Fruit fly (Drosophila melanogaster) whole organism, embryonic: ENCODE data around the gene Acf.

Experiments
- Bdp1 ChIP-seq: fragments of 200-800 bp; sonication (Bioruptor generic); optimal IDR thresholded peaks from 3 replicates; lab custom pipeline; 2016; ENCODE audit warnings: missing biosample characterization, missing genetic modification characterization
- CG11247 ChIP-seq: fragments of 200-800 bp; sonication (Bioruptor generic); IDR thresholded peaks from 2 replicates; pipeline ENCODE4 v1.3.6; 2022; ENCODE audit warnings: missing biosample characterization, missing genetic modification characterization
- CG11560 ChIP-seq: fragments of 200-800 bp; sonication (Bioruptor generic); IDR thresholded peaks from 3 replicates; pipeline ENCODE4 v1.3.6; 2022; ENCODE audit warnings: missing biosample characterization, missing genetic modification characterization
- CG12155 ChIP-seq: fragments of 200-800 bp; sonication (Bioruptor generic); optimal IDR thresholded peaks from 3 replicates; lab custom pipeline; 2016; ENCODE audit warnings: missing biosample characterization, missing genetic modification characterization
- CG13894 ChIP-seq: fragments of 200-800 bp; sonication (Bioruptor generic); optimal IDR thresholded peaks from 3 replicates; lab custom pipeline; 2018; ENCODE audit warnings: missing biosample characterization, mild to moderate bottlenecking, missing genetic modification characterization, moderate library complexity
- CG1602 ChIP-seq: fragments of 200-800 bp; sonication (Bioruptor generic); optimal IDR thresholded peaks from 3 replicates; lab custom pipeline; 2016; ENCODE audit warnings: missing biosample characterization, missing genetic modification characterization
- CG3281 ChIP-seq: fragments of 200-800 bp; sonication (Bioruptor generic); optimal IDR thresholded peaks from 3 replicates; lab custom pipeline; 2017; ENCODE audit warnings: missing biosample characterization, mild to moderate bottlenecking, missing genetic modification characterization
- CG42726 ChIP-seq: fragments of 200-800 bp; sonication (Bioruptor generic); IDR thresholded peaks from 2 replicates; pipeline ENCODE4 v1.3.6; 2022; ENCODE audit warnings: missing biosample characterization, missing genetic modification characterization; ENCODE audit not compliant: partially characterized antibody
- CG5180 ChIP-seq: fragments of 200-800 bp; sonication (Bioruptor generic); optimal IDR thresholded peaks from 3 replicates; lab custom pipeline; 2017; ENCODE audit warnings: missing biosample characterization, missing genetic modification characterization, mild to moderate bottlenecking, moderate library complexity, missing genetic modification reagents
- CG6683 ChIP-seq: fragments of 200-800 bp; sonication (Bioruptor generic); optimal IDR thresholded peaks from 2 replicates; lab custom pipeline; 2017; ENCODE audit warnings: missing biosample characterization, mild to moderate bottlenecking, missing genetic modification characterization, missing genetic modification reagents
- CG7271 ChIP-seq: fragments of 200-800 bp; sonication (Bioruptor generic); optimal IDR thresholded peaks from 2 replicates; lab custom pipeline; 2018; ENCODE audit warnings: missing biosample characterization, mild to moderate bottlenecking, missing genetic modification characterization, moderate library complexity
- CG7556 ChIP-seq: fragments of 200-800 bp; sonication (Bioruptor generic); optimal IDR thresholded peaks from 2 replicates; lab custom pipeline; 2017; ENCODE audit warnings: missing biosample characterization, mild to moderate bottlenecking, missing genetic modification characterization
- CG9932 ChIP-seq: fragments of 200-800 bp; sonication (Bioruptor generic); IDR thresholded peaks from 2 replicates; pipeline ENCODE4 v1.3.6; 2022; ENCODE audit warnings: missing biosample characterization, missing genetic modification characterization
- Camta ChIP-seq: fragments of 200-800 bp; sonication (Bioruptor generic); optimal IDR thresholded peaks from 2 replicates; lab custom pipeline; 2016; ENCODE audit warnings: missing biosample characterization, missing genetic modification characterization
- D ChIP-seq, 2 experiments: fragments of 200-800 bp in 1 of 2; fragments of >200 bp in 1 of 2; sonication (Bioruptor generic) in 1 of 2; optimal IDR thresholded peaks; 2 replicates in 1 of 2; 3 replicates in 1 of 2; lab custom pipeline; 2017; ENCODE audit warnings: mild to moderate bottlenecking in 1 of 2, missing biosample characterization in 1 of 2, missing genetic modification characterization in 1 of 2, missing genetic modification reagents in 1 of 2
- Deaf1 ChIP-seq: fragments of 200-800 bp; optimal IDR thresholded peaks from 3 replicates; lab custom pipeline; 2019; ENCODE audit warnings: missing biosample characterization, mild to moderate bottlenecking, missing genetic modification characterization, moderate library complexity
- Dref ChIP-seq: fragments of 200-800 bp; sonication (Bioruptor generic); IDR thresholded peaks from 2 replicates; pipeline ENCODE4 v1.3.6; 2022; ENCODE audit warnings: missing biosample characterization, missing genetic modification characterization
- E2f2 ChIP-seq: fragments of 200-800 bp; sonication (Bioruptor generic); IDR thresholded peaks from 2 replicates; pipeline ENCODE4 v1.3.6; 2022; ENCODE audit warnings: missing biosample characterization, missing genetic modification characterization
- Ets97D ChIP-seq: fragments of 200-800 bp; sonication (Bioruptor generic); optimal IDR thresholded peaks from 3 replicates; lab custom pipeline; 2016; ENCODE audit warnings: missing biosample characterization, missing genetic modification characterization
- H15 ChIP-seq: fragments of 200-800 bp; sonication (Bioruptor generic); IDR thresholded peaks from 3 replicates; pipeline ENCODE4 v1.3.6; 2022; ENCODE audit warnings: missing biosample characterization, missing genetic modification characterization
- Jarid2 ChIP-seq: fragments of 200-800 bp; sonication (Bioruptor generic); optimal IDR thresholded peaks from 3 replicates; lab custom pipeline; 2017; ENCODE audit warnings: mild to moderate bottlenecking, missing biosample characterization, missing genetic modification reagents, missing genetic modification characterization
- Max ChIP-seq: fragments of 200-800 bp; sonication (Bioruptor generic); optimal IDR thresholded peaks from 2 replicates; lab custom pipeline; 2016; ENCODE audit warnings: missing biosample characterization, mild to moderate bottlenecking, missing genetic modification characterization
- Med ChIP-seq: fragments of 200-800 bp; sonication (Bioruptor generic); peaks from one replicate; lab custom pipeline; 2016; ENCODE audit warnings: missing biosample characterization, missing genetic modification characterization, mild to moderate bottlenecking, inconsistent platforms, moderate library complexity
- Pdp1 ChIP-seq, 2 experiments: fragments of 200-800 bp; sonication (Bioruptor generic); optimal IDR thresholded peaks; 3 replicates each; lab custom pipeline; 2016; ENCODE audit warnings: missing biosample characterization in 2 of 2, missing genetic modification characterization in 2 of 2, mild to moderate bottlenecking in 1 of 2, moderate library complexity in 1 of 2
- Poxn ChIP-seq: fragments of 200-800 bp; sonication (Bioruptor generic); IDR thresholded peaks from 2 replicates; pipeline ENCODE4 v1.3.6; 2022; ENCODE audit warnings: missing biosample characterization, missing genetic modification characterization
- Rx ChIP-seq: fragments of 200-800 bp; sonication (Bioruptor generic); IDR thresholded peaks from 2 replicates; pipeline ENCODE4 v1.3.6; 2022; ENCODE audit warnings: missing biosample characterization, missing genetic modification characterization
- Scr ChIP-seq: fragments of 200-800 bp; sonication (Bioruptor generic); IDR thresholded peaks from 2 replicates; pipeline ENCODE4 v1.3.6; 2022; ENCODE audit warnings: missing biosample characterization, missing genetic modification characterization; ENCODE audit not compliant: partially characterized antibody
- Trl ChIP-seq, 3 experiments: fragments of >200 bp in 2 of 3; fragments of 200-800 bp in 1 of 3; sonication (Bioruptor generic) in 1 of 3; optimal IDR thresholded peaks; 2 replicates in 1 of 3; 3 replicates in 2 of 3; lab custom pipeline; 2016 to 2017; ENCODE audit warnings: missing biosample characterization in 1 of 3, missing genetic modification characterization in 1 of 3
- ash1 ChIP-seq: fragments of 200-800 bp; sonication (Bioruptor generic); optimal IDR thresholded peaks from 2 replicates; lab custom pipeline; 2018; ENCODE audit warnings: missing biosample characterization, mild to moderate bottlenecking, missing genetic modification characterization
- ci ChIP-seq: fragments of 200-800 bp; sonication (Bioruptor generic); IDR thresholded peaks from 3 replicates; pipeline ENCODE4 v1.3.6; 2022; ENCODE audit warnings: missing biosample characterization, missing genetic modification characterization
- crol ChIP-seq: fragments of 200-800 bp; sonication (Bioruptor generic); IDR thresholded peaks from 2 replicates; pipeline ENCODE4 v1.3.6; 2022; ENCODE audit warnings: missing biosample characterization, missing genetic modification characterization
- dmrt11E ChIP-seq: fragments of 200-800 bp; sonication (Bioruptor generic); optimal IDR thresholded peaks from 3 replicates; lab custom pipeline; 2018; ENCODE audit warnings: missing biosample characterization, mild to moderate bottlenecking, missing genetic modification characterization, moderate library complexity
- eve ChIP-seq, 2 experiments: fragments of >200 bp; optimal IDR thresholded peaks; 2 replicates each; lab custom pipeline; 2017; ENCODE audit warnings: missing biosample characterization in 2 of 2, missing genetic modification characterization in 2 of 2
- ewg ChIP-seq: fragments of 200-800 bp; sonication (Bioruptor generic); optimal IDR thresholded peaks from 3 replicates; lab custom pipeline; 2017; ENCODE audit warnings: mild to moderate bottlenecking, missing biosample characterization, missing genetic modification reagents, missing genetic modification characterization
- fd96Cb ChIP-seq: fragments of 200-800 bp; sonication (Bioruptor generic); optimal IDR thresholded peaks from 2 replicates; lab custom pipeline; 2018; ENCODE audit warnings: missing biosample characterization, mild to moderate bottlenecking, missing genetic modification characterization, moderate library complexity
- fu2 ChIP-seq: fragments of 200-800 bp; sonication (Bioruptor generic); optimal IDR thresholded peaks from 2 replicates; lab custom pipeline; 2016; ENCODE audit warnings: missing biosample characterization, missing genetic modification characterization
- gcm2 ChIP-seq: fragments of 200-800 bp; sonication (Bioruptor generic); optimal IDR thresholded peaks from 2 replicates; lab custom pipeline; 2016; ENCODE audit warnings: missing biosample characterization, missing genetic modification characterization
- grau ChIP-seq: fragments of 200-800 bp; optimal IDR thresholded peaks from 3 replicates; lab custom pipeline; 2019; ENCODE audit warnings: missing biosample characterization, mild to moderate bottlenecking, missing genetic modification characterization, moderate library complexity
- gt ChIP-seq: fragments of 200-800 bp; sonication (Bioruptor generic); IDR thresholded peaks from 2 replicates; pipeline ENCODE4 v1.3.6; 2022; ENCODE audit warnings: missing biosample characterization, missing genetic modification characterization
- ham ChIP-seq: fragments of 200-800 bp; sonication (Bioruptor generic); IDR thresholded peaks from 2 replicates; pipeline ENCODE4 v1.3.6; 2022; ENCODE audit warnings: missing biosample characterization, missing genetic modification characterization
- hkb ChIP-seq, 2 experiments: fragments of 200-800 bp in 1 of 2; fragments of >200 bp in 1 of 2; sonication (Bioruptor generic) in 1 of 2; IDR thresholded peaks in 1 of 2; optimal IDR thresholded peaks in 1 of 2; 2 replicates each; pipeline versions ENCODE4 v1.3.6 to Lab custom; 2017 to 2022; ENCODE audit warnings: missing biosample characterization in 1 of 2, missing genetic modification characterization in 1 of 2
- lbe ChIP-seq: fragments of 200-800 bp; sonication (Bioruptor generic); optimal IDR thresholded peaks from 2 replicates; lab custom pipeline; 2016; ENCODE audit warnings: missing biosample characterization, mild to moderate bottlenecking, missing genetic modification characterization
- onecut ChIP-seq: fragments of 200-800 bp; sonication (Bioruptor generic); IDR thresholded peaks from 2 replicates; pipeline ENCODE4 v1.3.6; 2022; ENCODE audit warnings: missing biosample characterization, missing genetic modification characterization
- org-1 ChIP-seq: fragments of 200-800 bp; sonication (Bioruptor generic); optimal IDR thresholded peaks from 2 replicates; lab custom pipeline; 2017; ENCODE audit warnings: missing biosample characterization, missing genetic modification characterization
- pan ChIP-seq, 4 experiments: fragments of >200 bp in 3 of 4; fragments of 200-800 bp in 1 of 4; sonication (Bioruptor generic) in 1 of 4; optimal IDR thresholded peaks in 3 of 4; IDR thresholded peaks in 1 of 4; 2 replicates each; pipeline versions ENCODE4 v1.3.6 to Lab custom; 2017 to 2022; ENCODE audit warnings: missing biosample characterization in 2 of 4, missing genetic modification characterization in 2 of 4, mixed read lengths in 1 of 4
- phol ChIP-seq: fragments of 200-800 bp; sonication (Bioruptor generic); optimal IDR thresholded peaks from 3 replicates; lab custom pipeline; 2018; ENCODE audit warnings: missing biosample characterization, mild to moderate bottlenecking, missing genetic modification characterization, moderate library complexity
- zen2 ChIP-seq: fragments of 200-800 bp; sonication (Bioruptor generic); IDR thresholded peaks from 3 replicates; pipeline ENCODE4 v1.3.6; 2022; ENCODE audit warnings: missing biosample characterization, missing genetic modification characterization; ENCODE audit not compliant: partially characterized antibody

Gene Acf

DNA sequence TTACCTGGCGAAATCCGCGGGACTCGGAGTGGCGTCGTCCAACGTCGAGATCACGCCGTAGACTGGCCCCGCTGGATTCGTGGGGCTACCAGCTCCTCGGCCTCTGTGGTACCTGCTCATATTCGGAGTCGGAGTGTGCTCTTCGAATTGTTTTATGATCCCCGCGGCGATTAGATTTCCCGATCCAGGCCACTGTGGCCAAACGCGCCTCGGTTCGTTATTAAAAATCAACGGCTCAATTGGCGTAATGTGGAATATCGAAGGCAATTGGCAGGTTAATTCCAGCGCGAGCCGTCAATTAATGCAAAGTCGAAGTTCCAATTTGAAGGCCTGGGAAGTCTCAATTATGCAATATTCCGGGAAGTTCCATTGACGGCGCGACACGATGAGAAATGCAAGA, 15.8 kb downstream of the Acf start (continued):
- peak; percentile 18 for TF ChIP-seq Med (GFP tag; lab: Kevin White, UChicago)
- TF ChIP-seq CG42726 (GFP tag; lab: Robert Waterston, UW), result no peak
- TF ChIP-seq fu2 (GFP tag; lab: Kevin White, UChicago), result no peak
- TF ChIP-seq Pdp1 (GFP tag; optimal IDR thresholded peaks at IDR 0.05; lab: Kevin White, UChicago), result peak in 1 of 2 experiments; percentile 88
- no peak for TF ChIP-seq CG9932 (GFP tag; lab: Robert Waterston, UW)
- TF ChIP-seq Deaf1 (tag; lab: Kevin White, UChicago), result peak; percentile 25
- TF ChIP-seq ash1, result no peak
- TF ChIP-seq CG13894 (tag; lab: Kevin White, UChicago), result peak; percentile 24

dm6 chr3R:31810073-31810530, 16.3 kb downstream of the Acf start, which contains the start of gene Rift:
TSS of gene Rift (minus strand) at chr3R:31810186.
- no peak for TF ChIP-seq crol
- no peak for TF ChIP-seq gcm2 (GFP tag; lab: Kevin White, UChicago)
- no peak for TF ChIP-seq zen2 (GFP tag; lab: Robert Waterston, UW)
- peak; percentile 83; the same call in 2 of the 3 replicates for TF ChIP-seq ci (GFP tag; lab: Robert Waterston, UW)
- no peak for TF ChIP-seq H15 (GFP tag; lab: Robert Waterston, UW)
- TF ChIP-seq CG3281 (GFP tag; lab: Kevin White, UChicago), result peak; percentile 45
- peak; percentile 50 for TF ChIP-seq grau
- no peak for TF ChIP-seq org-1 (GFP tag; lab: Kevin White, UChicago)
- TF ChIP-seq phol (tag; lab: Kevin White, UChicago), result no peak
- TF ChIP-seq Jarid2 (GFP tag; lab: Kevin White, UChicago), result no peak
- TF ChIP-seq CG6683 (GFP tag; lab: Kevin White, UChicago), result no peak
- no peak for TF ChIP-seq CG1602 (GFP tag; lab: Kevin White, UChicago)
- peak; percentile 72 to 85 for TF ChIP-seq Trl (optimal IDR thresholded peaks at IDR 0.05; lab: Kevin White, UChicago)
- TF ChIP-seq Trl (GFP tag; optimal IDR thresholded peaks at IDR 0.05; lab: Kevin White, UChicago), result no peak
- no peak for TF ChIP-seq fd96Cb (tag; lab: Kevin White, UChicago)
- TF ChIP-seq pan (optimal IDR thresholded peaks at IDR 0.05; lab: Kevin White, UChicago), result no peak
- TF ChIP-seq pan (GFP tag; optimal IDR thresholded peaks at IDR 0.05 in 1 of 2, IDR thresholded peaks at IDR 0.05 in 1 of 2), result peak in 1 of 2 experiments; percentile 43
- TF ChIP-seq Poxn (GFP tag; lab: Robert Waterston, UW), result no peak
- peak; percentile 19; the same call in 1 of the 2 replicates for TF ChIP-seq gt (GFP tag; lab: Robert Waterston, UW)
- peak; percentile 40; the same call in 1 of the 2 replicates for TF ChIP-seq E2f2 (GFP tag; lab: Robert Waterston, UW)
- no peak for TF ChIP-seq dmrt11E (tag; lab: Kevin White, UChicago)
- TF ChIP-seq ham (GFP tag; lab: Robert Waterston, UW), result no peak
- TF ChIP-seq Max, result no peak
- no peak for TF ChIP-seq CG11560 (tag; lab: Robert Waterston, UW)
- no peak for TF ChIP-seq eve (GFP tag; optimal IDR thresholded peaks at IDR 0.05; lab: Kevin White, UChicago)
- no peak for TF ChIP-seq CG7271 (tag; lab: Kevin White, UChicago)
- peak; percentile 6; the same call in 1 of the 2 replicates for TF ChIP-seq onecut
- TF ChIP-seq ewg (GFP tag; lab: Kevin White, UChicago), result peak; percentile 13
- TF ChIP-seq Rx (GFP tag; lab: Robert Waterston, UW), result no peak
- no peak for TF ChIP-seq CG5180
- TF ChIP-seq Dref, result no peak
- no peak for TF ChIP-seq hkb (optimal IDR thresholded peaks at IDR 0.05; lab: Kevin White, UChicago)
- TF ChIP-seq hkb (GFP tag; IDR thresholded peaks at IDR 0.05; lab: Robert Waterston, UW), result peak; percentile 78
- peak; percentile 37 for TF ChIP-seq CG7556 (GFP tag; lab: Kevin White, UChicago)
- TF ChIP-seq Scr (GFP tag; lab: Robert Waterston, UW), result no peak
- no peak for TF ChIP-seq D (optimal IDR thresholded peaks at IDR 0.05; lab: Kevin White, UChicago)
- no peak for TF ChIP-seq D (GFP tag; optimal IDR thresholded peaks at IDR 0.05; lab: Kevin White, UChicago)
- peak; percentile 38 for TF ChIP-seq lbe (GFP tag; lab: Kevin White, UChicago)
- no peak for TF ChIP-seq Camta
- no peak for TF ChIP-seq CG13894 (tag; lab: Kevin White, UChicago)
- no peak for TF ChIP-seq Ets97D (GFP tag; lab: Kevin White, UChicago)
- no peak for TF ChIP-seq CG12155 (GFP tag; lab: Kevin White, UChicago)
- no peak for TF ChIP-seq CG11247 (GFP tag; lab: Robert Waterston, UW)
- TF ChIP-seq Bdp1 (GFP tag; lab: Kevin White, UChicago), result no peak
